Worm (Caenorhabditis elegans) whole organism, L3 larva: ENCODE data around the gene E02C12.12.

ENCODE experiments used
- nfya-1 ChIP-seq: sonication (generic microtip); optimal IDR thresholded peaks from 2 replicates; lab custom pipeline; 2017; ENCODE audit warnings: missing genetic modification characterization, mild to moderate bottlenecking, missing compliant biosample characterization, antibody characterized with exemption, moderate library complexity; ENCODE audit not compliant: insufficient read depth
- tbx-2 ChIP-seq: sonication (generic microtip); optimal IDR thresholded peaks from 2 replicates; lab custom pipeline; 2016; ENCODE audit warnings: mild to moderate bottlenecking, missing genetic modification characterization, missing compliant biosample characterization

DNA sequence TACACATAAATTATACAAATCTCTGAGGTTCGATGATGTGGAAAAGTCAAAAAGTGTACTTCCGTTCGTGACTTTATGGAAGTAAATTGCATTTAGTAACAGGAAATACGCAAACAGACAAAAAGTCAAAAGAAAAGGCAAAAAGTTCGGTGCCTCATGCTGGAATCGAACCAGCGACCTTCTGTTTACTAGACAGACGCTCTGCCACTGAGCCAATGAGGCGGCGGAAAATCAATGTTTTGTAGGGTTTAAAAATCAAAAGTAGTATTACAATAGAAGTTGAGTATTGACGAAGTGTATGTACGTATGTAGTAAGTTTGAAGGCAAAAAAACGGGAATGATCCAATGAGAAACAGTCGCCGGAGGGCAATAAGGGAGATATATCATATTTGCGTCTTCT, 24.8 kb upstream of the E02C12.12 start:
- TF ChIP-seq nfya-1 (peak; percentile 8), tbx-2 (tag; lab: Kevin White, UChicago) (no peak)
